Worm (Caenorhabditis elegans): Measurements from ENCODE around the gene pms-2.
A peak's percentile ranks its signal among the peaks of the same experiment; 100 is the strongest.

The pms-2 gene

ce11 chrV:11552379-11552778 is 18.0 kb downstream of the pms-2 start, which contains the start of gene srx-85:
srx-85 (plus strand) TSS chrV:11552679.
- no peak for TF ChIP-seq aptf-2 (GFP tag; conservative IDR thresholded peaks at IDR 0.05)
- TF ChIP-seq nhr-90 (tag; optimal IDR thresholded peaks at IDR 0.05): no peak
- no peak for TF ChIP-seq ZK185.1 (tag; optimal IDR thresholded peaks at IDR 0.05; ENCODE audit: poor library complexity, severe bottlenecking)
- TF ChIP-seq ztf-6 (GFP tag; IDR thresholded peaks at IDR 0.05): no peak
- no peak for TF ChIP-seq ccch-3 (GFP tag; optimal IDR thresholded peaks at IDR 0.05)
- TF ChIP-seq madf-3 (GFP tag; IDR thresholded peaks at IDR 0.05): no peak
- no peak for TF ChIP-seq B0261.1 (tag; optimal IDR thresholded peaks at IDR 0.05)
- no peak for TF ChIP-seq athp-1 (tag; optimal IDR thresholded peaks at IDR 0.05)
- no peak for TF ChIP-seq chd-7 (tag; optimal IDR thresholded peaks at IDR 0.05)

- TF ChIP-seq dox-1 (GFP tag; IDR thresholded peaks at IDR 0.05) (0 out of 2 replicates have a peak, but pooled peaks have one; percentile 19), ztf-26 (tag; optimal IDR thresholded peaks at IDR 0.05) (peak; percentile 30), nfya-2 (GFP tag; IDR thresholded peaks at IDR 0.05) (no peak), chd-7 (tag; optimal IDR thresholded peaks at IDR 0.05) (no peak), ceh-27 (GFP tag; optimal IDR thresholded peaks at IDR 0.05) (peak; percentile 15), D2030.7 (GFP tag; IDR thresholded peaks at IDR 0.05) (no peak), nhr-80 (tag; optimal IDR thresholded peaks at IDR 0.05) (peak; percentile 56), ztf-18 (tag; optimal IDR thresholded peaks at IDR 0.05) (peak; percentile 29), F57A8.1 (GFP tag; optimal IDR thresholded peaks at IDR 0.05) (no peak), athp-1 (tag; optimal IDR thresholded peaks at IDR 0.05) (no peak), K12H6.12 (tag; optimal IDR thresholded peaks at IDR 0.05) (peak; percentile 28), sdz-38 (tag; optimal IDR thresholded peaks at IDR 0.05) (no peak), attf-5 (GFP tag; optimal IDR thresholded peaks at IDR 0.05) (peak; percentile 60), cebp-1 (GFP tag; IDR thresholded peaks at IDR 0.05) (no peak), cebp-1 (tag; optimal IDR thresholded peaks at IDR 0.05) (peak; percentile 64), tbp1 (GFP tag; optimal IDR thresholded peaks at IDR 0.05) (peak; percentile 18), lin-35 (GFP tag; optimal IDR thresholded peaks at IDR 0.05) (peak in 1 of 3 experiments; percentile 32), lin-54 (GFP tag; optimal IDR thresholded peaks at IDR 0.05) (peak; percentile 15), snpc-4 (GFP tag; optimal IDR thresholded peaks at IDR 0.05) (no peak), snpc-4 (tag; optimal IDR thresholded peaks at IDR 0.05) (peak in 3 of 4 experiments; percentile 6 to 48 (median 6)), xnd-1 (tag; optimal IDR thresholded peaks at IDR 0.05) (no peak), hmg-1.2 (GFP tag; IDR thresholded peaks at IDR 0.05) (peak; percentile 90)
These were observed 21.4 kb downstream of the pms-2 start, which contains the start of the genes F38B7.17 and F38B7.3 for ce11 chrV:11548914-11549406. F38B7.17 (minus strand) TSS chrV:11548964. F38B7.3 (plus strand) TSS chrV:11549107.

ce11 chrV:11546795-11547194 is 23.6 kb downstream of the pms-2 start, which contains the start of gene F38B7.11:
F38B7.11 (plus strand) TSS chrV:11547095.
- no peak for TF ChIP-seq dpl-1 (GFP tag; optimal IDR thresholded peaks at IDR 0.05)
- no peak for TF ChIP-seq F39B2.1 (GFP tag; IDR thresholded peaks at IDR 0.05)
- no peak for TF ChIP-seq Y67H2A.10 (GFP tag; conservative IDR thresholded peaks at IDR 0.05)
- no peak for TF ChIP-seq bed-1 (GFP tag; IDR thresholded peaks at IDR 0.05)
- no peak for TF ChIP-seq snpc-4 (GFP tag; optimal IDR thresholded peaks at IDR 0.05)
- no peak for TF ChIP-seq snpc-4 (tag; optimal IDR thresholded peaks at IDR 0.05)
- no peak for TF ChIP-seq zim-3 (tag; optimal IDR thresholded peaks at IDR 0.05)
- no peak for TF ChIP-seq F22D6.2 (tag; optimal IDR thresholded peaks at IDR 0.05)
- no peak for TF ChIP-seq ceh-100 (GFP tag; IDR thresholded peaks at IDR 0.05)
- no peak for TF ChIP-seq lin-40 (tag; optimal IDR thresholded peaks at IDR 0.05)
- no peak for TF ChIP-seq T26A5.8 (tag; optimal IDR thresholded peaks at IDR 0.05)
- TF ChIP-seq unc-62 (GFP tag; optimal IDR thresholded peaks at IDR 0.05): no peak
- no peak for TF ChIP-seq aptf-2 (GFP tag; conservative IDR thresholded peaks at IDR 0.05)
- TF ChIP-seq ztf-22 (GFP tag; optimal IDR thresholded peaks at IDR 0.05): no peak
- TF ChIP-seq dox-1 (GFP tag; IDR thresholded peaks at IDR 0.05): no peak
- TF ChIP-seq ccch-3 (GFP tag; optimal IDR thresholded peaks at IDR 0.05): no peak
